Fruit fly (Drosophila melanogaster) whole organism, embryonic: ENCODE measurements around the gene CG3348.
A peak's percentile ranks its signal among the peaks of the same experiment; 100 is the strongest.

ENCODE experiments used
- Adf1 ChIP-seq: fragments of 200-800 bp; sonication (Bioruptor generic); IDR thresholded peaks from 2 replicates; pipeline ENCODE4 v1.3.6; 2022; ENCODE audit warnings: missing biosample characterization, missing genetic modification characterization
- Bgb ChIP-seq: fragments of 200-800 bp; sonication (Bioruptor generic); IDR thresholded peaks from 2 replicates; pipeline ENCODE4 v1.3.6; 2022; ENCODE audit warnings: missing biosample characterization, missing genetic modification characterization; ENCODE audit not compliant: partially characterized antibody
- CG11093 ChIP-seq: fragments of 200-800 bp; sonication (Bioruptor generic); IDR thresholded peaks from 3 replicates; pipeline ENCODE4 v1.3.6; 2022; ENCODE audit warnings: missing biosample characterization, missing genetic modification characterization
- CG12659 ChIP-seq: fragments of 200-800 bp; sonication (Bioruptor generic); optimal IDR thresholded peaks from 3 replicates; lab custom pipeline; 2017; ENCODE audit warnings: mild to moderate bottlenecking, missing biosample characterization, missing genetic modification reagents, missing genetic modification characterization
- CG17829 ChIP-seq: fragments of 200-800 bp; optimal IDR thresholded peaks from 2 replicates; lab custom pipeline; 2019; ENCODE audit warnings: missing biosample characterization, mild to moderate bottlenecking, missing genetic modification characterization, moderate library complexity
- CG17912 ChIP-seq: fragments of 200-800 bp; sonication (Bioruptor generic); optimal IDR thresholded peaks from 2 replicates; lab custom pipeline; 2018; ENCODE audit warnings: missing biosample characterization, mild to moderate bottlenecking, missing genetic modification characterization
- CG18011 ChIP-seq: fragments of 200-800 bp; sonication (Bioruptor generic); optimal IDR thresholded peaks from 2 replicates; lab custom pipeline; 2017; ENCODE audit warnings: missing biosample characterization, missing genetic modification characterization, mild to moderate bottlenecking, moderate library complexity, missing genotype
- CG18262 ChIP-seq: fragments of 200-800 bp; optimal IDR thresholded peaks from 3 replicates; lab custom pipeline; 2019; ENCODE audit warnings: missing biosample characterization, mild to moderate bottlenecking, missing genetic modification characterization, moderate library complexity
- CG3163 ChIP-seq: fragments of 200-800 bp; sonication (Bioruptor generic); optimal IDR thresholded peaks from 3 replicates; lab custom pipeline; 2016; ENCODE audit warnings: missing biosample characterization, missing genetic modification characterization
- CG4707 ChIP-seq: fragments of 200-800 bp; sonication (Bioruptor generic); optimal IDR thresholded peaks from 2 replicates; lab custom pipeline; 2018; ENCODE audit warnings: missing biosample characterization, mild to moderate bottlenecking, missing genetic modification characterization, moderate library complexity
- CG7963 ChIP-seq: fragments of 200-800 bp; sonication (Bioruptor generic); IDR thresholded peaks from 3 replicates; pipeline ENCODE4 v1.3.6; 2022; ENCODE audit warnings: missing biosample characterization, missing genetic modification characterization; ENCODE audit not compliant: partially characterized antibody
- CG8281 ChIP-seq: fragments of 200-800 bp; sonication (Bioruptor generic); optimal IDR thresholded peaks from 2 replicates; lab custom pipeline; 2018; ENCODE audit warnings: missing biosample characterization, mild to moderate bottlenecking, missing genetic modification characterization, moderate library complexity
- CG8478 ChIP-seq: fragments of >200 bp; optimal IDR thresholded peaks from 2 replicates; lab custom pipeline; 2018
- CG9609 ChIP-seq: fragments of 200-800 bp; sonication (Bioruptor generic); optimal IDR thresholded peaks from 3 replicates; lab custom pipeline; 2016; ENCODE audit warnings: missing biosample characterization, missing genetic modification characterization
- Deaf1 ChIP-seq: fragments of 200-800 bp; optimal IDR thresholded peaks from 3 replicates; lab custom pipeline; 2019; ENCODE audit warnings: missing biosample characterization, mild to moderate bottlenecking, missing genetic modification characterization, moderate library complexity
- E2f1 ChIP-seq: fragments of 200-800 bp; sonication (Bioruptor generic); IDR thresholded peaks from 2 replicates; pipeline ENCODE4 v1.3.6; 2022; ENCODE audit warnings: missing biosample characterization, missing genetic modification characterization
- ERR ChIP-seq: fragments of 200-800 bp; sonication (Bioruptor generic); optimal IDR thresholded peaks from 2 replicates; lab custom pipeline; 2016; ENCODE audit warnings: missing biosample characterization, missing genetic modification characterization
- Ets65A ChIP-seq: fragments of 200-800 bp; sonication (Bioruptor generic); peaks from one replicate; lab custom pipeline; 2016; ENCODE audit warnings: missing biosample characterization, missing genetic modification characterization
- Ets97D ChIP-seq: fragments of 200-800 bp; sonication (Bioruptor generic); optimal IDR thresholded peaks from 3 replicates; lab custom pipeline; 2016; ENCODE audit warnings: missing biosample characterization, missing genetic modification characterization
- HmgD ChIP-seq: fragments of 200-800 bp; sonication (Bioruptor generic); optimal IDR thresholded peaks from 3 replicates; lab custom pipeline; 2016; ENCODE audit warnings: missing biosample characterization, missing genetic modification characterization
- Lhr ChIP-seq: fragments of 200-800 bp; sonication (Bioruptor generic); optimal IDR thresholded peaks from 3 replicates; lab custom pipeline; 2017; ENCODE audit warnings: mild to moderate bottlenecking, missing biosample characterization, missing genetic modification reagents, missing genetic modification characterization
- Med ChIP-seq: fragments of 200-800 bp; sonication (Bioruptor generic); peaks from one replicate; lab custom pipeline; 2016; ENCODE audit warnings: missing biosample characterization, missing genetic modification characterization, mild to moderate bottlenecking, inconsistent platforms, moderate library complexity
- Nf-YB ChIP-seq: fragments of 200-800 bp; sonication (Bioruptor generic); optimal IDR thresholded peaks from 3 replicates; lab custom pipeline; 2019; ENCODE audit warnings: missing biosample characterization, mild to moderate bottlenecking, missing genetic modification characterization, moderate library complexity
- Opbp ChIP-seq: fragments of 200-800 bp; sonication (Bioruptor generic); IDR thresholded peaks from 3 replicates; pipeline ENCODE4 v1.3.6; 2022; ENCODE audit warnings: missing biosample characterization, missing genetic modification characterization; ENCODE audit not compliant: partially characterized antibody
- Optix ChIP-seq: fragments of 200-800 bp; sonication (Bioruptor generic); IDR thresholded peaks from 3 replicates; pipeline ENCODE4 v1.3.6; 2022; ENCODE audit warnings: missing biosample characterization, missing genetic modification characterization
- Scr ChIP-seq: fragments of 200-800 bp; sonication (Bioruptor generic); IDR thresholded peaks from 2 replicates; pipeline ENCODE4 v1.3.6; 2022; ENCODE audit warnings: missing biosample characterization, missing genetic modification characterization; ENCODE audit not compliant: partially characterized antibody
- Usf ChIP-seq: fragments of 200-800 bp; sonication (Bioruptor generic); optimal IDR thresholded peaks from 2 replicates; lab custom pipeline; 2017; ENCODE audit warnings: missing genotype, missing biosample characterization, missing genetic modification characterization
- bowl ChIP-seq: fragments of 200-800 bp; sonication (Bioruptor generic); IDR thresholded peaks from 2 replicates; pipeline ENCODE4 v1.3.6; 2022; ENCODE audit warnings: missing biosample characterization, missing genetic modification characterization
- dati ChIP-seq: fragments of 200-800 bp; sonication (Bioruptor generic); IDR thresholded peaks from 2 replicates; pipeline ENCODE4 v1.3.6; 2022; ENCODE audit warnings: missing biosample characterization, missing genetic modification characterization
- dpn ChIP-seq, 2 experiments: fragments of 200-800 bp; sonication (Bioruptor generic); optimal IDR thresholded peaks; 3 replicates each; lab custom pipeline; 2016; ENCODE audit warnings: missing biosample characterization in 2 of 2, missing genetic modification characterization in 2 of 2
- esg ChIP-seq: fragments of 200-800 bp; sonication (Bioruptor generic); conservative IDR thresholded peaks from 2 replicates; pipeline ENCODE4 v1.3.6; 2022; ENCODE audit warnings: missing biosample characterization, missing genetic modification characterization
- eve ChIP-seq, 2 experiments: fragments of >200 bp; optimal IDR thresholded peaks; 2 replicates each; lab custom pipeline; 2017; ENCODE audit warnings: missing biosample characterization in 2 of 2, missing genetic modification characterization in 2 of 2
- ewg ChIP-seq: fragments of 200-800 bp; sonication (Bioruptor generic); optimal IDR thresholded peaks from 3 replicates; lab custom pipeline; 2017; ENCODE audit warnings: mild to moderate bottlenecking, missing biosample characterization, missing genetic modification reagents, missing genetic modification characterization
- fd102C ChIP-seq: fragments of 200-800 bp; sonication (Bioruptor generic); optimal IDR thresholded peaks from 2 replicates; lab custom pipeline; 2018; ENCODE audit warnings: missing biosample characterization, mild to moderate bottlenecking, missing genetic modification characterization, moderate library complexity
- gcm2 ChIP-seq: fragments of 200-800 bp; sonication (Bioruptor generic); optimal IDR thresholded peaks from 2 replicates; lab custom pipeline; 2016; ENCODE audit warnings: missing biosample characterization, missing genetic modification characterization
- gsb-n ChIP-seq: fragments of 200-800 bp; sonication (Bioruptor generic); optimal IDR thresholded peaks from 3 replicates; lab custom pipeline; 2018; ENCODE audit warnings: missing biosample characterization, mild to moderate bottlenecking, missing genetic modification characterization
- gt ChIP-seq: fragments of 200-800 bp; sonication (Bioruptor generic); IDR thresholded peaks from 2 replicates; pipeline ENCODE4 v1.3.6; 2022; ENCODE audit warnings: missing biosample characterization, missing genetic modification characterization
- ham ChIP-seq: fragments of 200-800 bp; sonication (Bioruptor generic); IDR thresholded peaks from 2 replicates; pipeline ENCODE4 v1.3.6; 2022; ENCODE audit warnings: missing biosample characterization, missing genetic modification characterization
- ind ChIP-seq: fragments of 200-800 bp; sonication (Bioruptor generic); optimal IDR thresholded peaks from 3 replicates; lab custom pipeline; 2016; ENCODE audit warnings: missing biosample characterization, missing genetic modification characterization
- jing ChIP-seq: fragments of 200-800 bp; sonication (Bioruptor generic); optimal IDR thresholded peaks from 2 replicates; lab custom pipeline; 2018; ENCODE audit warnings: missing biosample characterization, mild to moderate bottlenecking, missing genetic modification characterization
- lilli ChIP-seq: fragments of 200-800 bp; sonication (Bioruptor generic); optimal IDR thresholded peaks from 3 replicates; lab custom pipeline; 2016; ENCODE audit warnings: missing biosample characterization, missing genetic modification characterization
- mld ChIP-seq: fragments of 200-800 bp; sonication (Bioruptor generic); IDR thresholded peaks from 3 replicates; pipeline ENCODE4 v1.3.6; 2022; ENCODE audit warnings: missing biosample characterization, missing genetic modification characterization; ENCODE audit not compliant: partially characterized antibody
- nom ChIP-seq: fragments of 200-800 bp; sonication (Bioruptor generic); optimal IDR thresholded peaks from 2 replicates; lab custom pipeline; 2017; ENCODE audit warnings: missing biosample characterization, missing genetic modification characterization, mild to moderate bottlenecking, moderate library complexity, missing genetic modification reagents
- pb ChIP-seq: fragments of 200-800 bp; sonication (Bioruptor generic); optimal IDR thresholded peaks from 3 replicates; lab custom pipeline; 2016; ENCODE audit warnings: missing biosample characterization, missing genetic modification characterization
- phol ChIP-seq: fragments of 200-800 bp; sonication (Bioruptor generic); optimal IDR thresholded peaks from 3 replicates; lab custom pipeline; 2018; ENCODE audit warnings: missing biosample characterization, mild to moderate bottlenecking, missing genetic modification characterization, moderate library complexity
- ro ChIP-seq: fragments of 200-800 bp; sonication (Bioruptor generic); IDR thresholded peaks from 2 replicates; pipeline ENCODE4 v1.3.6; 2022; ENCODE audit warnings: missing biosample characterization, missing genetic modification characterization
- scrt ChIP-seq: fragments of 200-800 bp; sonication (Bioruptor generic); optimal IDR thresholded peaks from 2 replicates; lab custom pipeline; 2018; ENCODE audit warnings: missing biosample characterization, mild to moderate bottlenecking, missing genetic modification characterization, moderate library complexity
- so ChIP-seq: fragments of 200-800 bp; sonication (Bioruptor generic); IDR thresholded peaks from 3 replicates; pipeline ENCODE4 v1.3.6; 2022; ENCODE audit warnings: missing biosample characterization, missing genetic modification characterization

CG3348 gene

dm6 chr3R:27281022-27281810 is 10.8 kb downstream of the CG3348 start (continued):
- TF ChIP-seq dati (GFP tag; lab: Robert Waterston, UW) (peak; percentile 94), phol (tag; lab: Kevin White, UChicago) (peak; percentile 91), fd102C (GFP tag; lab: Kevin White, UChicago) (peak; percentile 31), dpn (GFP tag; optimal IDR thresholded peaks at IDR 0.05; lab: Kevin White, UChicago) (peak; percentile 92 to 98), bowl (GFP tag; lab: Robert Waterston, UW) (peak; percentile 94), nom (GFP tag; lab: Kevin White, UChicago) (peak; percentile 88), so (GFP tag; lab: Robert Waterston, UW) (peak; percentile 96), CG12659 (peak; percentile 97), CG18262 (peak; percentile 93), scrt (GFP tag; lab: Kevin White, UChicago) (peak; percentile 90), CG17829 (peak; percentile 87), mld (GFP tag; lab: Robert Waterston, UW) (no peak), ind (GFP tag; lab: Kevin White, UChicago) (peak; percentile 98), jing (GFP tag; lab: Kevin White, UChicago) (peak; percentile 95), Ets97D (GFP tag; lab: Kevin White, UChicago) (peak; percentile 75), CG7963 (GFP tag; lab: Robert Waterston, UW) (peak; percentile 54; the same call in 1 of the 3 replicates), CG17912 (GFP tag; lab: Kevin White, UChicago) (peak; percentile 30), Nf-YB (GFP tag; lab: Kevin White, UChicago) (peak; percentile 81), esg (GFP tag; lab: Robert Waterston, UW) (peak; percentile 96), pb (peak; percentile 94), gt (GFP tag; lab: Robert Waterston, UW) (peak; percentile 90), gsb-n (tag; lab: Kevin White, UChicago) (peak; percentile 92), ERR (GFP tag; lab: Kevin White, UChicago) (peak; percentile 91), Bgb (GFP tag; lab: Robert Waterston, UW) (peak; percentile 82)

dm6 chr3R:27279478-27279877 is 12.5 kb downstream of the CG3348 start:
- TF ChIP-seq ro (GFP tag; lab: Robert Waterston, UW) (no peak), Adf1 (GFP tag; lab: Robert Waterston, UW) (no peak), ham (GFP tag; lab: Robert Waterston, UW) (no peak), lilli (GFP tag; lab: Kevin White, UChicago) (no peak), CG4707 (GFP tag; lab: Kevin White, UChicago) (no peak), CG8281 (tag; lab: Kevin White, UChicago) (no peak), CG9609 (GFP tag; lab: Kevin White, UChicago) (no peak), CG11093 (no peak), Bgb (GFP tag; lab: Robert Waterston, UW) (0 out of 2 replicates have a peak, but pooled peaks have one; percentile 10), CG18011 (GFP tag; lab: Kevin White, UChicago) (no peak), eve (GFP tag; optimal IDR thresholded peaks at IDR 0.05; lab: Kevin White, UChicago) (no peak), CG8478 (lab: Kevin White, UChicago) (peak; percentile 44), E2f1 (GFP tag; lab: Robert Waterston, UW) (0 out of 2 replicates have a peak, but pooled peaks have one; percentile 17), Med (GFP tag; lab: Kevin White, UChicago) (peak; percentile 67), CG3163 (GFP tag; lab: Kevin White, UChicago) (no peak), Lhr (GFP tag; lab: Kevin White, UChicago) (no peak), gcm2 (GFP tag; lab: Kevin White, UChicago) (no peak), ewg (GFP tag; lab: Kevin White, UChicago) (peak; percentile 62), Scr (0 out of 2 replicates have a peak, but pooled peaks have one; percentile 24), Optix (GFP tag; lab: Robert Waterston, UW) (no peak), Opbp (GFP tag; lab: Robert Waterston, UW) (no peak), HmgD (GFP tag; lab: Kevin White, UChicago) (no peak), Usf (no peak), Deaf1 (tag; lab: Kevin White, UChicago) (peak; percentile 80), Ets65A (GFP tag; lab: Kevin White, UChicago) (peak; percentile 75), scrt (GFP tag; lab: Kevin White, UChicago) (peak; percentile 89)
